Worm (Caenorhabditis elegans): Measurements from ENCODE around the gene C45G9.14.
A peak's percentile ranks its signal among the peaks of the same experiment; 100 is the strongest.

Gene C45G9.14

DNA sequence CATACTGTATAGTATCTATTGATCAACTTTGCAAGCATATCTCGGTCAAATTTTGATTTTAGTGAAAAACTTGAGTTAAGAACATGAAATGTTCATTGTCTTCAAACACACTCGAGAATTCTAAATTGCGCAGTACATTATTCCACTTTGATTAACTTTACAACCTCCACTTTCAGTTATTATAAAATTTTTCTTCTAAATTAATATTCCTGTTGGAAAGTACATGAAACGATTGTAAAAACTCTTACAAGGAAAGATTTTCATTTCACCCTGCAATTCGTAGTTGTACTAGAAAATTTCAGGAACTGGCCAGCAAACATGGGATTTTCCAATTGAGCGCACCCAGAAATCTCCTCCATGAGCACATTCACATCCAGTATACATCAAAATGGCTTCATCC lies at the start of gene C45G9.14:
Gene C45G9.14, plus strand, starts transcription at position 301 of the 400 bp plus-strand sequence.
- TF ChIP-seq alr-1 (tag; optimal IDR thresholded peaks at IDR 0.05): no peak
- no peak for TF ChIP-seq C34F6.9 (tag; optimal IDR thresholded peaks at IDR 0.05)
- no peak for TF ChIP-seq lin-11 (tag; optimal IDR thresholded peaks at IDR 0.05)
- no peak for TF ChIP-seq zag-1 (tag; optimal IDR thresholded peaks at IDR 0.05)

DNA sequence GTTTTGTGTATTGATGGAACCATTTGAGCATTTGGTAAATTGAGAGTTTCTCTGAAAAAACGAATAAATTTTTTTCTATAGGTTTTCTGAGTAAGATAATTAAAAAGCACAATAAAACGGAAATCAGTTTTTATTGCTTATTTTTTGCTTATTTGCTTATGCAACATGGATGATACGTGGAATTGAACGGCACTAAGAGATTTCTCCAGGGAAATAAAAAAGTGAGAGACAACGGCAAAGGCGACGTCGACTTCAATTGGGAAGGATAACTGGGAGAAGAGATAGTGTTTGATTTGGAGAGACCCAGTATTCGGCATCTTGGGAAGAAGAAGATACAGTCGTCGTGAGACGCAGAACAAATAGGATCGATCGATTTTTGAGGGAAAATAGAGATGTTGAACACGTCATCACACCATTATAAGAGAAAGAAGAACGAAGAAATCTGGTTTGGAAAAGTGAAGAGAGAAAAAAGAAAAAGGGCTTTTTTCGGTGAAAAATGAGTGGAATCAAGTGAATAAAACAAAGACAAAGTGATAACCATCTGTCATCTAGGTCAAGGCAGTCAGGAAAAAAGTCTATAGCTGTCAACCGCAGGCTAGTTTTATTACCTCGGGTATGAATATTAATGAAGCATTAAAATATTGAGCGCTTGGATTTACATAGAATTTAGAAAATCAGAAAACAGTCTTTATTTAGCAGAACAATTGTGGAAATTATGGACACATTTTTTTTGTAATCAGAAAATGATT lies 46.5 kb upstream of the C45G9.14 start, which contains the start of gene tmem-131:
Gene tmem-131, minus strand, starts transcription at position 51 of the 749 bp plus-strand sequence.
- TF ChIP-seq nhr-25 (tag; optimal IDR thresholded peaks at IDR 0.05) (peak; percentile 66), lin-39 (tag; optimal IDR thresholded peaks at IDR 0.05) (no peak), sma-3 (GFP tag; optimal IDR thresholded peaks at IDR 0.05) (peak; percentile 43), blmp-1 (tag; optimal IDR thresholded peaks at IDR 0.05; ENCODE audit: insufficient read depth) (peak; percentile 20), crh-2 (tag; optimal IDR thresholded peaks at IDR 0.05) (peak; percentile 45), nhr-129 (tag; optimal IDR thresholded peaks at IDR 0.05) (peak; percentile 27), unc-62 (GFP tag; optimal IDR thresholded peaks at IDR 0.05) (no peak), fos-1 (tag; optimal IDR thresholded peaks at IDR 0.05) (peak; percentile 34), nhr-21 (tag; optimal IDR thresholded peaks at IDR 0.05) (peak; percentile 32)

DNA sequence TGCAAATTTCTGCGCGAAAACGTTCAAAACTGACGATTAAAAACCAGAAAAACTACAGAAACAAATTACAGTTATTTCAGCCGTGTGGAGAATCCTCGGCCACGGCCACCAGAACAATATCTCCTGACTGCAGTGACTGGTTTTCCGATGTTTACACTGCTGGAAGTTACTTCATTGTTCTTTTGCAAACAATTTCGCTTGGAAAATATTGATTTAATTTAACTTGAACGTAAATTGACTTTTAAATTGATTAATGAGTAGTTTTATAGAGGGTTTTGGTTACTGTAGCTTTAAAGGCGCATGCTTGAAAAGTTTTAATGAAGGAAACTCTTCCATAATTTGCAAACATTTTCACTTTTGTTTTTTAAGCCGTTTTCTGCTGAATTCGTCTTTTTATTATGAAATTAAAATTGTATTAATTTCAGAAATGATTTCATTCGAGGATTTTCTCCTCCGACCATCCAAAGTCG lies 45.8 kb upstream of the C45G9.14 start, which contains the start of gene smcr-8:
Gene smcr-8, plus strand, starts transcription at position 420 of the 470 bp plus-strand sequence.
- TF ChIP-seq lsy-2 (tag; optimal IDR thresholded peaks at IDR 0.05): peak in 1 of 2 experiments; percentile 11
- no peak for TF ChIP-seq nhr-129 (tag; optimal IDR thresholded peaks at IDR 0.05)

DNA sequence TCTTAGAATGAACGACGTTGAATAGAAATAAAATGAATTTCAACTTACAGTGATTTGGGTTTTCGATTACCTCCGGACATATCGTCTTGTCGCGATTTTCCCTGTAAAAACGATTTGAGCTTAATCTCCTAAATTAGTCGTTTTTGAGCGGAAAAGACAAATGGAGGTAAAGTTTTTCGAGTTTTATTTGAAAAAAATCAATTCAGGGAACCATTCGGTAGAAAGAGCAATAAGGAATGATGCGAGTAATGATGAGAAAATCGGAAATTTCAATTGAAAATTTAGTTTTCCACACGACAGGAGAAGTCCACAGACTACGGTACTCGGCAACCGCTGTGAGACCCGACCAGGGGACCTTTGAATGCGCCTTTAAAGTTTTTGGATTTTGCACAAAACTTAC lies 42.6 kb upstream of the C45G9.14 start, which contains the start of gene R144.10:
Gene R144.10, minus strand, starts transcription at position 101 of the 400 bp plus-strand sequence.
- TF ChIP-seq R02D3.7 (tag; optimal IDR thresholded peaks at IDR 0.05) (no peak), elt-3 (tag; optimal IDR thresholded peaks at IDR 0.05) (no peak), mdl-1 (tag; optimal IDR thresholded peaks at IDR 0.05) (no peak), egl-27 (tag; optimal IDR thresholded peaks at IDR 0.05) (no peak), mab-5 (tag; optimal IDR thresholded peaks at IDR 0.05) (no peak), fos-1 (tag; optimal IDR thresholded peaks at IDR 0.05) (no peak), nhr-21 (tag; optimal IDR thresholded peaks at IDR 0.05) (no peak), zag-1 (tag; optimal IDR thresholded peaks at IDR 0.05) (no peak), sma-9 (GFP tag; optimal IDR thresholded peaks at IDR 0.05) (no peak), sma-9 (tag; optimal IDR thresholded peaks at IDR 0.05) (no peak), ama-1 (optimal IDR thresholded peaks at IDR 0.05) (no peak), ceh-16 (tag; optimal IDR thresholded peaks at IDR 0.05) (no peak), mbf-1 (tag; optimal IDR thresholded peaks at IDR 0.05) (no peak), F13H6.1 (tag; optimal IDR thresholded peaks at IDR 0.05) (no peak), ztf-4 (tag; optimal IDR thresholded peaks at IDR 0.05) (no peak), lin-39 (tag; optimal IDR thresholded peaks at IDR 0.05) (no peak), snpc-4 (tag; optimal IDR thresholded peaks at IDR 0.05) (no peak)

DNA sequence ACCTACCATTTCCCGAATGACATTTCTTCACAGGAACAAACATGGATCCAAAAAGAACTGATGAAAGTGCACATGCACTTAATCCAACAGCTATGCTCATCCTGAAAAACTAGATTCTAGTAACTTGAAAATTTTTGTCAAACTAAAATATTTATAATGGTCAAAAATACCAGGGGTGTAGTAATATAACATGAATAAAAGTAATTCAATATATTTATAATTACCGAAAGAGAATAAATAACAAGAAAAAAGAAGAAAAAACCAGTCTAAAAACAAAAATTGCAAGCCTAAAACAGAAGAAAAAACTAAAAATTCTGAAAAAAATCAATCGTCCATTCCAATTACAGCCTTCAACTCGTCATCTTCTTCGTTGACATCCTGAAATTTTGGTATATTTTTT lies 40.2 kb upstream of the C45G9.14 start, which contains the start of gene R144.6:
Gene R144.6, minus strand, starts transcription at position 101 of the 400 bp plus-strand sequence.
- no peak for TF ChIP-seq ztf-11 (tag; optimal IDR thresholded peaks at IDR 0.05)
- TF ChIP-seq F13H6.1 (tag; optimal IDR thresholded peaks at IDR 0.05): no peak
- no peak for TF ChIP-seq nhr-11 (tag; optimal IDR thresholded peaks at IDR 0.05)
- TF ChIP-seq R02D3.7 (tag; optimal IDR thresholded peaks at IDR 0.05): no peak
- TF ChIP-seq sma-3 (GFP tag; optimal IDR thresholded peaks at IDR 0.05): no peak
- TF ChIP-seq nhr-77 (tag; optimal IDR thresholded peaks at IDR 0.05): no peak
- TF ChIP-seq ama-1 (optimal IDR thresholded peaks at IDR 0.05): no peak
- TF ChIP-seq nhr-129 (tag; optimal IDR thresholded peaks at IDR 0.05): no peak
- no peak for TF ChIP-seq crh-2 (tag; optimal IDR thresholded peaks at IDR 0.05)
- TF ChIP-seq snpc-4 (tag; optimal IDR thresholded peaks at IDR 0.05): no peak
- TF ChIP-seq gmeb-1 (tag; optimal IDR thresholded peaks at IDR 0.05): no peak
- TF ChIP-seq nhr-23 (tag; optimal IDR thresholded peaks at IDR 0.05): no peak
- TF ChIP-seq zag-1 (tag; optimal IDR thresholded peaks at IDR 0.05): no peak
- TF ChIP-seq ztf-1 (GFP tag; conservative IDR thresholded peaks at IDR 0.05): no peak
- no peak for TF ChIP-seq ztf-4 (tag; optimal IDR thresholded peaks at IDR 0.05)
- no peak for TF ChIP-seq mdl-1 (tag; optimal IDR thresholded peaks at IDR 0.05)
